Fruit fly (Drosophila melanogaster) Kc167 (cell line): ENCODE data around the gene CG4073.

Source experiments
- Myc ChIP-seq: fragments of >200 bp; optimal IDR thresholded peaks from 2 replicates; lab custom pipeline; 2017; ENCODE audit warnings: missing external identifiers
- Sin3A ChIP-seq: fragments of >200 bp; optimal IDR thresholded peaks from 2 replicates; lab custom pipeline; 2018; ENCODE audit warnings: missing external identifiers
- h ChIP-seq: fragments of >200 bp; optimal IDR thresholded peaks from 3 replicates; lab custom pipeline; 2018; ENCODE audit warnings: missing external identifiers
- insv ChIP-seq: fragments of >200 bp; optimal IDR thresholded peaks from 3 replicates; lab custom pipeline; 2018; ENCODE audit warnings: missing external identifiers
- psq ChIP-seq: fragments of >200 bp; optimal IDR thresholded peaks from 2 replicates; lab custom pipeline; 2017; ENCODE audit warnings: missing external identifiers
- ttk ChIP-seq: sonication (Bioruptor generic); optimal IDR thresholded peaks from 2 replicates; lab custom pipeline; 2017; ENCODE audit warnings: missing external identifiers

CG4073 gene

DNA sequence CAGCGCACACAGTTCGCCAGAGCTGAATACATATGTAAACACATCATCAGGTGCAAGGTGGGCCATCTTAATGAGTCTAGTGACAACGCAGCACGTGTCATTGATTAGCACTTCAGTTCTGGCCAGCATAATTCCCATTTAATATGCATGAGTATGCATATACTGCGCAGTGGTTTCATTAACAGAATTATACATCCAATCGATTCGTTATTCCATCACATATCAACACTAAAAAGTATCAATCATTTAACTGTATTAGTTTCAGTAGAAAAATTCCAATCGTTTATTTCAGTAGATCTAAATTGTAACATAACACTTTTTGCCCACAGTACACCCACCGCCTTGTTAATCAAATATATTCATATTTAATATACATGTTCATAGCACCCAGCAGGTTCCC, at the start of gene CG4073:
Gene CG4073 (plus strand): TSS at position 301 of the 400 bp plus-strand sequence.
- TF ChIP-seq insv (lab: Kevin White, UChicago) (no peak), h (lab: Kevin White, UChicago) (no peak), Sin3A (no peak), ttk (lab: Kevin White, UChicago) (no peak), psq (lab: Kevin White, UChicago) (no peak), Myc (lab: Kevin White, UChicago) (no peak)

DNA sequence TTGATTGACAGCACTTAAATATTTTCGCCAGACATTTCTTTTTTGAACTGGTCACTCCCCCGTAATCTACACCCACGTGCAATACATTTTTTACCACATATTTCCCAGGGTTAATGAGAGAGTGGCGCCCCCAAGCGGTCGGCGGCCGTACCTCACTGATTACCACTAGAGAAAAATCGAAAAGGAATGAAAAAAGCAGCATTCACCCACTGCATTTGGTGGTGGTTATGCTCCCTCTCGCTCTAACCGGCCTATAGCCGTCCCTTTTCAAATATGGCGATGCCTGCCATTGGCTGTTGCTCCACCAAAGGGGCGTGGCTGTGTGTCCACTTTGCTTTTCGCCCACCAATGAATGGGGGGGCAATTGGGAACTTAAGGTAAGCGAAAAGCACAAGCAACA, 49.7 kb upstream of the CG4073 start:
- TF ChIP-seq ttk (lab: Kevin White, UChicago) (no peak), psq (lab: Kevin White, UChicago) (no peak), h (lab: Kevin White, UChicago) (no peak), Sin3A (no peak), insv (lab: Kevin White, UChicago) (no peak), Myc (lab: Kevin White, UChicago) (no peak)

DNA sequence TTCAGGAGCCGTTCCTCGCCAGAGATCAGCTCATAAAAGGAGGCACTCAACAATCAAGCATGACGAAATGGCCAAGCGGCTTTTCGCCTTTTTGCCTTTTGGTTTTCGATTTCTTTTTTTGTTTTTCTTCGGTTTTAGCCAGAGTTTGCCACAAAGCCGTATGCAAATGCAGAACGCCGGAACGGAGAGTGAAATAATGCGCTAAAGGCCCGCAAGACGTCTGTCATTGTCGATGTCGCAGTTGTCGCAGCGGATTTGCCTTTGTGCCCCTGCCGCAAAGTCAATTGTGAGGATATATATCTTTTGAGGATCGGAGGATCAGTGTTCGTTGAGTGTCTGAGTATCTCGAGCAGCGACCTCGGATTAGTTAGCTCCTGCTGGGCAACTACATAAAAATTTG, 46.6 kb upstream of the CG4073 start:
- no peak for TF ChIP-seq Sin3A
- no peak for TF ChIP-seq h (lab: Kevin White, UChicago)
- TF ChIP-seq insv (lab: Kevin White, UChicago): no peak
- no peak for TF ChIP-seq psq (lab: Kevin White, UChicago)
- no peak for TF ChIP-seq Myc (lab: Kevin White, UChicago)
- TF ChIP-seq ttk (lab: Kevin White, UChicago): no peak

DNA sequence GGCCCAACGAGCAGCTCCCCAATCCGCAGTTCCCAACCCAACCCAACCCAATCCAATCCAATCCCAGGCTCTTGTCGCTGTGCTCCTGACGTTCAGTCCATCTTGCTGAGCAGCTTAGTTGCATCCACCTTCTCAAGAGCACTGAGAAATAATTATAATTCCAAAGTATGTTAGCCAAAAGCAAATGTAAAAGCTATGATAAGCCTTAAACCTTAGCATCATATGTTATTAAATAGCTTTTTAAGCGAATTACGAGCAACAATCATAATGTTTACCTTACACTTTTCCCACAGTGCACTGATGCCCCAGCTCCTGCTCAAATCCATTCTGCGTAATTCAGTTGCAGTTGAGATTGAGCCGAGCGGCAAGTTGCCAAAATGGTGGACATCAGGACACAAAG, 44.6 kb upstream of the CG4073 start:
- no peak for TF ChIP-seq ttk (lab: Kevin White, UChicago)
- TF ChIP-seq insv (lab: Kevin White, UChicago): no peak
- no peak for TF ChIP-seq Sin3A
- no peak for TF ChIP-seq Myc (lab: Kevin White, UChicago)
- no peak for TF ChIP-seq psq (lab: Kevin White, UChicago)
- no peak for TF ChIP-seq h (lab: Kevin White, UChicago)

DNA sequence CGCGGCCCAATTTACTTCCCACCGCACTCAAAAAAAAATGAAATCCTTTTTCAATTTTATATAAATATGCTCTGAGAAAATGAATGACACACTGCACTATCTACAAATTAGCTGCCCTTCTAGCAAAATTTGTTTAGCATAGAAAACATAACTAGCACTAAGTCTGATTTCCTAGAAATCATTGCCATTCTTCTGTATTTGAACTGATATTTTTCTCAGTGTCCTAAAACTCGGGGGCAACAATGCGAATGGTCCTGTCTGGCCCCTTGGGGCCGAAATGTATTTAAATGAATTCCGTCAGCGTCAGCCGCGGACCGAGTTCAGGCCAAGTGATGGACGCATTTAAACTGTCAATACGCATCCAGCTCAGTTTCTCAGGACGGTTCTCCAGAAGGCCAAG, 41.9 kb upstream of the CG4073 start:
- TF ChIP-seq h (lab: Kevin White, UChicago) (no peak), ttk (lab: Kevin White, UChicago) (no peak), insv (lab: Kevin White, UChicago) (no peak), Myc (lab: Kevin White, UChicago) (no peak), Sin3A (no peak), psq (lab: Kevin White, UChicago) (no peak)

DNA sequence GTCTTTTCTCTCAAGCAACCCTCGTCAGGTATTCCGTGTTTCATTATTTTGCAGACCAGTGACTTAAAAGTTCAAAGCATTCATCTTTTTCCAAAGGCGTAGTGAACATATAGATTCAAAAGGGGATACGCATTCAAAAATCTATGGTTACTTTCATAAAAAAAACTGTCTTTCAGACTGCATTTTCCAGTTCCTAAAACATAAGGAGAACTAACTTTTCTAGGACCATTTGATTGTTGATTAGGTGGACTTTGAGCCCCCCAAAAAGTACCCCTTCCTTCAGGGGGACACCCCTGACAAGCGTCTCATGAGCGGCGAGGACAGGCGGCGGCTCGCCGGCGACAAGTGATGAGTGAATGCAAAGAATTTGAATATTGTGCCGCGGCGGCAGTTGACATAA, 41.0 kb upstream of the CG4073 start:
- TF ChIP-seq psq (lab: Kevin White, UChicago): no peak
- no peak for TF ChIP-seq Myc (lab: Kevin White, UChicago)
- TF ChIP-seq ttk (lab: Kevin White, UChicago): no peak
- TF ChIP-seq insv (lab: Kevin White, UChicago): no peak
- no peak for TF ChIP-seq h (lab: Kevin White, UChicago)
- TF ChIP-seq Sin3A: no peak

DNA sequence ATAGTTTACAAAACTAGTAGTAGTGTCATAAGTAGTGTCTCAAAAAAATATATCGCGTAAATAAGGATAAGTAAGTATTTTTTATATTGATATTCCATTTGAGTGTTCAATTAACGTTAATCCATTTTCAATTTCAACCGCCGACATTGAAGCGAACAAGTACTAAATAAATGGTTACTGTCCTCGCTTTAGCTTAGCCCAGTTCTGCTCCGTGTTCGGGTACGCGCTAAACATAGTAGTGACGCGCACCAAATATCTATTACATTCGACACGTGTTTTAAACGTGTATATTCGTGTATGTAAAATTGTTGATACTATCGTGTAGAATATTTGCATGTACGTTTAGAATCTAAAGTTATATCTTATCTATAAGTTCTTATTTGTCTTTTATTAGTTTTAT, 39.5 kb upstream of the CG4073 start:
- TF ChIP-seq Myc (lab: Kevin White, UChicago) (no peak), h (lab: Kevin White, UChicago) (no peak), Sin3A (no peak), psq (lab: Kevin White, UChicago) (no peak), ttk (lab: Kevin White, UChicago) (no peak), insv (lab: Kevin White, UChicago) (no peak)

DNA sequence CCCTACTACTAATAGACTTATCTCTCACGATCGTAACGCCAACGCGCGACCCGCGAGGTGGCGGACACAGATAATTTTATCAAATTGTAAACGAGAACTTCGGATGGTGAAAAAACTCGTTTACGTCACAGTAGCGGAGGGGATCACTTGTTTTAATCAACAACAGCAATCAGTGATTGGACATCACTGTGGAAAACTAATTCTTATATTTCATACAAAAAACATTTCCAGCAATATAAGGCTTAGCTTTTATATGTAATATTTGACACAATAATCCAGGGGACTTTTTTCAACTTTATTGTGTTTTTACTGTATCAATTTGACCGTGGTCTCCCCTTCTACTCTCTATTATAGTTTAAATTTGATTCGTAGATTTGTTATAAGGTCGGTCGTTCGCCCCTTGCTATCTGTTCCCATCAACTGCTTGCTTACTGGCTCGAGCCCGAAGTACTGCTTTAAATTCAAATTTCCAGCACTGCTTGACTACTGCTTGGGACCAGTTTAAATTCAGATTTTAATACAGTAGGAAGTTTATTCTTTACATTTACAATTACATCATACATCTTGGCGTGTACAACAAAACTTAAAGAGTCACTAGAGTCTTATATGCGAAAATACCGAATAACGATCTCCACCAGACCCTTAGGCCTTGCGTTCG, 37.2 kb upstream of the CG4073 start, which contains the start of gene CG6465:
Gene CG6465 (minus strand): TSS at position 7 of the 658 bp plus-strand sequence.
- TF ChIP-seq Sin3A (no peak), Myc (lab: Kevin White, UChicago) (no peak), ttk (lab: Kevin White, UChicago) (no peak), insv (lab: Kevin White, UChicago) (no peak), psq (lab: Kevin White, UChicago) (no peak), h (lab: Kevin White, UChicago) (no peak)

DNA sequence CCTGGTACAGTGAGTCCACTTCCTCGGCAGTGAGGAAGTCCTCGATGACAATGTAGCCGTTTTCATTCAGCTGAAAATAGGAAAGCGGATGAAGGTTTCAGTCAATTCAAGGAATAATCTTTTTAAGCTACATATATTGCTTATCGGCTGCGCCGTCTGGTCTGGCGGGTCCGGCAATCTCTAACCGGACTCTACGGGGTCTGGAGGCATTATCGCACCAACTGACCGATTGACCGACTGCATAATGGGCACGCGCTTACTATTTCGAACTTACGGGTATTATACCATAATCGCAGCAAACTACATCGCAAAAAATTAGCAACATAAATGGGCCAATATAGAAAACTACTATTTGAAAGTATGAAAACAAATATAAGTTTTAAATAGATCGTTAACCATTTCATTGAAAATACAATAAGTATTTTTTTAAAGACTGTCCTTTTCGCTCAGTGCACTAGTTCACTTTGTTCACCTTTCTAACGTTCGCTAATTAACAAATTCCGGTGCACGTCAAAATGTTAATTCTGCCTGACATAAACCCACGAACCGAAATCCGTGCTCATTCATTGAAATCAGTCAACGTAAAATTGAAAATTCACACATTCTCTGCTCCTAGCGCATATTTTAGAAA, 35.5 kb upstream of the CG4073 start:
- no peak for TF ChIP-seq h (lab: Kevin White, UChicago)
- no peak for TF ChIP-seq Sin3A
- no peak for TF ChIP-seq Myc (lab: Kevin White, UChicago)
- no peak for TF ChIP-seq insv (lab: Kevin White, UChicago)
- TF ChIP-seq psq (lab: Kevin White, UChicago): no peak
- no peak for TF ChIP-seq ttk (lab: Kevin White, UChicago)

DNA sequence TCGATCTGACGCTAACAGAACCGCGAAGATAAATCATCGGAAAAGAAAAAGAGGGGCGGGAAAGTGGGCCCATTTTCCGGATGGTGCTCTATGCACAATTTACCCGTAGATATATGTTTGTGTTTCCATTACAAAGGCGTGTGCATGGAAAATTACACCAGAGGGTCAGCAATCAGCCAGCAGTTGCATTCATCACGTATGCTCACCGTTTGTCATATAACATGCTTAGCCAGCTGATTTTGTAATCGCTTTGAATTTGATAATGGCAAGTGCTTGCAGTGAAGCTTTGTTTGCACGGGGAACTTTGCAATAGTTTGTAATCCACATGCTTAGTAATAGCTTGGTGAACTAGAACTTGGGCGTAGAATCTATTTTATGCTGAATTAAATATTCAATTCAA, 34.7 kb upstream of the CG4073 start:
- TF ChIP-seq ttk (lab: Kevin White, UChicago) (no peak), insv (lab: Kevin White, UChicago) (no peak), Sin3A (no peak), psq (lab: Kevin White, UChicago) (no peak), h (lab: Kevin White, UChicago) (no peak), Myc (lab: Kevin White, UChicago) (no peak)

DNA sequence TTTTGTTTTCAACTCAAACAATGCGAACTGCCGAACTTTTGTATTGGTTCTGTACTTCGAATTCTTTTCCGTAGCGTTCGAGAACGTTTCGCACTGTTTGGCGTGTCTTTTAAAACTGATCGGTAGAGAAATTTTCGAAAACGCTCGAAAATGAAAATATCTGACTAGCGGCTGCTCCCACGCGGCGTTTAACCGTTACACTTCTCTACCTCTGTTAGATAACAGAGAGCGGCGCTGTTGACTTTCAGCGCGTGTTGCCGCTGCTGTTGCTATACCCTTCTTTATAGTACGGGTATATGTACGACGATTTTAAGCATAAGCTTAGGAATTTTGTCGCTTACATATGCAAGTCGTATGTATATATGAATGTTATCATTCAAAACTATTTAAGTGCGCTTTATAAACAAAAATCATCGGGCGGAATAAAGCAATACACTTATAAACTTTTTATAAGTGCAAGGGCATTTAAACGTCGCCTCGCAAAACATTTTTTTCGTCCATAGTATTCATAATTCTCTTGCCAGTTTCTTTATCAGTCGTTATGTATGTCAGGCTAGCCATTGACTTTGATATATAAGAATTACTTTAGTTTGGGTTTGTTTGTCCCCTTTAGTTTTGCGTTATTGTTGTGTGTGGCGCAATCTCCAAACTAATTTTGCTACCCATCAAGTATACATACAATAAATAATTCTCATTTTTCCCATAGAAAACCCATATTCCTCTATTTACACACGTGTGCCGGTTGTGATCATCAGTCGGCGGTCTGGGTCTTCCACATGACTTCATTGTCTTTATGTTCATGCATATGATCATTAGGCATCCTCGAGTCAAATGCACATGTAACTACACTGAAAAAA, 33.5 kb upstream of the CG4073 start, which contains the start of gene Phyhd1:
Gene Phyhd1 (minus strand): TSS at position 101 of the 857 bp plus-strand sequence.
- TF ChIP-seq Myc (lab: Kevin White, UChicago): no peak
- no peak for TF ChIP-seq psq (lab: Kevin White, UChicago)
- TF ChIP-seq Sin3A: no peak
- no peak for TF ChIP-seq insv (lab: Kevin White, UChicago)
- TF ChIP-seq ttk (lab: Kevin White, UChicago): no peak
- no peak for TF ChIP-seq h (lab: Kevin White, UChicago)
